Worm (Caenorhabditis elegans) whole organism, L4/young adult: Measurements from ENCODE around the gene C17F4.8.
"Not testable (repeated sequence)": the region's sequence is repeated elsewhere in the genome, so short reads cannot be mapped to it uniquely, and the experiment has no call there.

Experiments
- W03F9.2 ChIP-seq: fragments of 150-350 bp; optimal IDR thresholded peaks from 2 replicates; lab custom pipeline; 2014; ENCODE audit warnings: missing biosample characterization, missing genetic modification characterization
- him-1 ChIP-seq: sonication (generic microtip); optimal IDR thresholded peaks from 2 replicates; lab custom pipeline; 2016; ENCODE audit warnings: missing genotype, missing genetic modification reagents, missing genetic modification characterization, missing compliant biosample characterization

DNA sequence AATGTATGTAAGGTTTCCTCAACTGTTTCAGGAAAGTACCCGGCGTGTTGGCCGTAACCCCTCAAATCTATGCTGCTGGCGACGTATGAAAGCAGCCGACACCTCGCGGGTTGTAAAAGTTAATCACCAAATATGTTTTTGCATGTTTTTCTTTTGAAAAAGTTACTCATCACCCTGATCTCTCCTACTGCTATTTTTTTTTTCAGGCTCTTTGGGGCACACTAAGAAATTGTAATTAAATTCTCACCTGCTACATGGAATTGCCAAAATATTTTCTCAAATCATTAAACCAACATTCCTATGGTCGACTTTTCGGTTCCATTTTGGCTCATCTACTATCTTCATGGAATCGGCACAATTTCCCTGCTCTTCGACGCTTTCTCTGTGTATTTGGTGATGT is 49.8 kb downstream of the C17F4.8 start, which contains the start of gene sri-78:
- TF ChIP-seq W03F9.2, him-1 (tag; lab: Kevin White, UChicago): not testable (repeated sequence)
